Worm (Caenorhabditis elegans): ENCODE results near the gene kel-1.

ce11 chrII:11652679-11653174 is 36.0 kb upstream of the kel-1 start, which contains the start of the genes rad-23 and rpn-12:
- no peak for TF ChIP-seq ama-1 (optimal IDR thresholded peaks at IDR 0.05)
- TF ChIP-seq hmbx-1 (tag; optimal IDR thresholded peaks at IDR 0.05): no peak
